Fruit fly (Drosophila melanogaster): ENCODE measurements around the gene PAN3.

- TF ChIP-seq Vsx2 (GFP tag; optimal IDR thresholded peaks at IDR 0.05; ENCODE audit: partially characterized antibody) (no peak), OdsH (GFP tag; optimal IDR thresholded peaks at IDR 0.05) (no peak), psq (GFP tag; optimal IDR thresholded peaks at IDR 0.05) (no peak), Sp1 (GFP tag; optimal IDR thresholded peaks at IDR 0.05) (no peak), h (GFP tag; optimal IDR thresholded peaks at IDR 0.05) (no peak), woc (GFP tag; optimal IDR thresholded peaks at IDR 0.05) (no peak), Abd-B (GFP tag; optimal IDR thresholded peaks at IDR 0.05) (no peak)
These were observed 26.6 kb downstream of the PAN3 start for dm6 chr3L:3097598-3097880.
